Worm (Caenorhabditis elegans) whole organism, L1 larva: ENCODE results near the gene Y41E3.19.

Experiments used
- C04F5.9 ChIP-seq: sonication (generic microtip); optimal IDR thresholded peaks from 2 replicates; lab custom pipeline; 2016; ENCODE audit warnings: missing genetic modification characterization, missing compliant biosample characterization
- Y116A8C.19 ChIP-seq: sonication (generic microtip); optimal IDR thresholded peaks from 2 replicates; lab custom pipeline; 2016; ENCODE audit warnings: missing compliant biosample characterization, missing genetic modification characterization, borderline replicate concordance
- aha-1 ChIP-seq: fragments of 150-350 bp; optimal IDR thresholded peaks from 2 replicates; lab custom pipeline; 2014; ENCODE audit warnings: missing biosample characterization, missing genetic modification characterization
- aly-2 ChIP-seq: fragments of 150-350 bp; optimal IDR thresholded peaks from 2 replicates; lab custom pipeline; 2014; ENCODE audit warnings: missing biosample characterization, missing genetic modification characterization
- blmp-1 ChIP-seq: fragments of 150-350 bp; optimal IDR thresholded peaks from 2 replicates; lab custom pipeline; 2014; ENCODE audit warnings: missing biosample characterization, missing genetic modification characterization
- ceh-90 ChIP-seq: sonication (generic microtip); optimal IDR thresholded peaks from 2 replicates; lab custom pipeline; 2016; ENCODE audit warnings: missing genetic modification characterization, missing compliant biosample characterization
- efl-1 ChIP-seq, 4 experiments: fragments of 150-350 bp; optimal IDR thresholded peaks in 3 of 4; peaks in 1 of 4; 1 replicate in 1 of 4; 2 replicates in 3 of 4; lab custom pipeline; 2014; ENCODE audit warnings: missing biosample characterization in 2 of 4, missing genetic modification characterization in 2 of 4, missing genetic modification reagents in 2 of 4
- efl-3 ChIP-seq: fragments of 200-800 bp; sonication (Bioruptor generic); optimal IDR thresholded peaks from 2 replicates; lab custom pipeline; 2018; ENCODE audit warnings: mild to moderate bottlenecking, missing genetic modification characterization, missing compliant biosample characterization
- egl-13 ChIP-seq: sonication (generic microtip); optimal IDR thresholded peaks from 2 replicates; lab custom pipeline; 2016; ENCODE audit warnings: missing genotype, missing genetic modification reagents, missing genetic modification characterization, missing compliant biosample characterization
- egl-27 ChIP-seq, 2 experiments: fragments of 150-350 bp in 1 of 2; sonication (generic microtip); optimal IDR thresholded peaks; 3 replicates each; lab custom pipeline; 2017 to 2018; ENCODE audit warnings: missing biosample characterization in 2 of 2, missing genetic modification characterization in 2 of 2, missing genetic modification reagents in 2 of 2
- ets-5 ChIP-seq: fragments of 200-800 bp; sonication (Bioruptor generic); IDR thresholded peaks from 2 replicates; pipeline ENCODE4 v1.3.6; 2022; ENCODE audit warnings: missing genetic modification characterization, missing compliant biosample characterization
- fkh-10 ChIP-seq: sonication (generic microtip); optimal IDR thresholded peaks from 2 replicates; lab custom pipeline; 2017; ENCODE audit warnings: missing biosample characterization, missing genetic modification reagents, missing genetic modification characterization
- fkh-4 ChIP-seq: sonication (generic microtip); optimal IDR thresholded peaks from 2 replicates; lab custom pipeline; 2016; ENCODE audit warnings: missing compliant biosample characterization, missing genetic modification characterization, borderline replicate concordance
- fos-1 ChIP-seq: fragments of 150-350 bp; optimal IDR thresholded peaks from 2 replicates; lab custom pipeline; 2014; ENCODE audit warnings: missing biosample characterization, missing genetic modification characterization
- hlh-17 ChIP-seq: fragments of 200-800 bp; sonication (Bioruptor generic); optimal IDR thresholded peaks from 2 replicates; lab custom pipeline; 2018; ENCODE audit warnings: missing genetic modification characterization, mild to moderate bottlenecking, missing compliant biosample characterization, moderate library complexity, borderline replicate concordance
- hlh-4 ChIP-seq: sonication (generic microtip); optimal IDR thresholded peaks from 2 replicates; lab custom pipeline; 2016; ENCODE audit warnings: mild to moderate bottlenecking, missing genetic modification characterization, missing compliant biosample characterization
- hpl-2 ChIP-seq: fragments of 150-350 bp; optimal IDR thresholded peaks from 2 replicates; lab custom pipeline; 2014; ENCODE audit warnings: missing biosample characterization, missing genetic modification reagents, missing genetic modification characterization
- irx-1 ChIP-seq: sonication (generic microtip); optimal IDR thresholded peaks from 2 replicates; lab custom pipeline; 2016; ENCODE audit warnings: missing genetic modification characterization, missing compliant biosample characterization
- jun-1 ChIP-seq: fragments of 150-350 bp; optimal IDR thresholded peaks from 2 replicates; lab custom pipeline; 2014; ENCODE audit warnings: missing biosample characterization, missing genetic modification reagents, missing genetic modification characterization
- lin-13 ChIP-seq: fragments of 150-350 bp; optimal IDR thresholded peaks from 2 replicates; lab custom pipeline; 2014; ENCODE audit warnings: missing biosample characterization, missing genetic modification reagents, missing genetic modification characterization
- lin-14 ChIP-seq: fragments of 200-800 bp; sonication (Bioruptor generic); optimal IDR thresholded peaks from 2 replicates; lab custom pipeline; 2018; ENCODE audit warnings: mild to moderate bottlenecking, missing genetic modification characterization, moderate library complexity, missing compliant biosample characterization
- lin-15B ChIP-seq: fragments of 150-350 bp; sonication (generic microtip); optimal IDR thresholded peaks from 3 replicates; lab custom pipeline; 2014; ENCODE audit warnings: missing biosample characterization, missing genetic modification characterization
- lin-35 ChIP-seq, 2 experiments: fragments of 150-350 bp; optimal IDR thresholded peaks; 2 replicates each; lab custom pipeline; 2014; ENCODE audit warnings: missing biosample characterization in 2 of 2, missing genetic modification characterization in 2 of 2, missing genetic modification reagents in 2 of 2
- lin-39 ChIP-seq: fragments of 150-350 bp; optimal IDR thresholded peaks from 2 replicates; lab custom pipeline; 2014; ENCODE audit warnings: missing biosample characterization, missing genetic modification reagents, missing genetic modification characterization
- mab-9 ChIP-seq: fragments of 200-800 bp; sonication (Bioruptor generic); IDR thresholded peaks from 2 replicates; pipeline ENCODE4 v1.3.6; 2022; ENCODE audit warnings: missing genetic modification reagents, missing genetic modification characterization, missing compliant biosample characterization
- mdl-1 ChIP-seq, 2 experiments: fragments of 150-350 bp; optimal IDR thresholded peaks; 2 replicates each; lab custom pipeline; 2014 to 2017; ENCODE audit warnings: missing biosample characterization in 2 of 2, missing genetic modification characterization in 2 of 2, inconsistent platforms in 1 of 2
- mep-1 ChIP-seq: fragments of 150-350 bp; optimal IDR thresholded peaks from 2 replicates; lab custom pipeline; 2014; ENCODE audit warnings: missing biosample characterization, missing genetic modification characterization
- nhr-11 ChIP-seq: fragments of 150-350 bp; optimal IDR thresholded peaks from 2 replicates; lab custom pipeline; 2014; ENCODE audit warnings: missing biosample characterization, missing genetic modification characterization
- nhr-76 ChIP-seq: sonication (generic microtip); optimal IDR thresholded peaks from 2 replicates; lab custom pipeline; 2017; ENCODE audit warnings: missing biosample characterization, missing genetic modification characterization
- nhr-90 ChIP-seq: sonication (generic microtip); optimal IDR thresholded peaks from 2 replicates; lab custom pipeline; 2016; ENCODE audit warnings: mild to moderate bottlenecking, missing genetic modification characterization, missing compliant biosample characterization; ENCODE audit not compliant: poor library complexity
- pax-3 ChIP-seq: fragments of 200-800 bp; sonication (Bioruptor generic); optimal IDR thresholded peaks from 2 replicates; lab custom pipeline; 2018; ENCODE audit warnings: mild to moderate bottlenecking, missing genetic modification characterization, moderate library complexity, missing compliant biosample characterization
- pqm-1 ChIP-seq: sonication (generic microtip); optimal IDR thresholded peaks from 3 replicates; lab custom pipeline; 2017; ENCODE audit warnings: missing biosample characterization, missing genetic modification characterization
- rnt-1 ChIP-seq: sonication (generic microtip); optimal IDR thresholded peaks from 2 replicates; lab custom pipeline; 2016; ENCODE audit warnings: mild to moderate bottlenecking, missing genetic modification characterization, moderate library complexity, missing compliant biosample characterization
- sox-4 ChIP-seq: sonication (generic microtip); optimal IDR thresholded peaks from 2 replicates; lab custom pipeline; 2016; ENCODE audit warnings: missing genetic modification characterization, missing compliant biosample characterization
- sptf-1 ChIP-seq: fragments of 150-350 bp; optimal IDR thresholded peaks from 2 replicates; lab custom pipeline; 2014; ENCODE audit warnings: missing biosample characterization, missing genetic modification characterization
- sup-37 ChIP-seq: fragments of 200-800 bp; sonication (Bioruptor generic); optimal IDR thresholded peaks from 2 replicates; lab custom pipeline; 2018; ENCODE audit warnings: mild to moderate bottlenecking, missing genetic modification characterization, missing compliant biosample characterization
- tlp-1 ChIP-seq: fragments of 150-350 bp; optimal IDR thresholded peaks from 2 replicates; lab custom pipeline; 2014; ENCODE audit warnings: missing biosample characterization, missing genetic modification characterization
- unc-130 ChIP-seq: fragments of 150-350 bp; optimal IDR thresholded peaks from 2 replicates; lab custom pipeline; 2017; ENCODE audit warnings: missing biosample characterization, missing genetic modification characterization, inconsistent platforms
- unc-98 ChIP-seq: fragments of 200-800 bp; sonication (Bioruptor generic); IDR thresholded peaks from 2 replicates; pipeline ENCODE4 v1.3.6; 2022; ENCODE audit warnings: missing genetic modification characterization, missing compliant biosample characterization
- vab-15 ChIP-seq: sonication (generic microtip); optimal IDR thresholded peaks from 2 replicates; lab custom pipeline; 2017; ENCODE audit warnings: missing genotype, mild to moderate bottlenecking, missing genetic modification characterization, missing compliant biosample characterization
- xbp-1 ChIP-seq: sonication (generic microtip); optimal IDR thresholded peaks from 2 replicates; lab custom pipeline; 2016; ENCODE audit warnings: missing genetic modification characterization, missing compliant biosample characterization
- zip-4 ChIP-seq: fragments of 200-800 bp; sonication (Bioruptor generic); optimal IDR thresholded peaks from 2 replicates; lab custom pipeline; 2018; ENCODE audit warnings: mild to moderate bottlenecking, missing genetic modification characterization, moderate library complexity, missing compliant biosample characterization
- ztf-11 ChIP-seq, 2 experiments: sonication (generic microtip); optimal IDR thresholded peaks; 2 replicates each; lab custom pipeline; 2016 to 2017; ENCODE audit warnings: missing genetic modification characterization in 2 of 2, missing biosample characterization in 1 of 2, missing compliant biosample characterization in 1 of 2

The Y41E3.19 gene

ce11 chrIV:15025384-15025783 is 30.5 kb upstream of the Y41E3.19 start, which contains the start of gene fcd-2 (continued):
- TF ChIP-seq ets-5 (no peak), irx-1 (no peak), egl-27 (tag; optimal IDR thresholded peaks at IDR 0.05; lab: Kevin White, UChicago) (no peak), rnt-1 (tag; lab: Kevin White, UChicago) (peak; percentile 35), fkh-10 (GFP tag; lab: Kevin White, UChicago) (no peak), sox-4 (tag; lab: Kevin White, UChicago) (no peak), tlp-1 (tag; lab: Kevin White, UChicago) (no peak), nhr-76 (tag; lab: Kevin White, UChicago) (no peak), xbp-1 (tag; lab: Kevin White, UChicago) (peak; percentile 59), Y116A8C.19 (no peak), lin-13 (GFP tag; lab: Kevin White, UChicago) (peak; percentile 30), pax-3 (tag; lab: Kevin White, UChicago) (no peak), sup-37 (GFP tag; lab: Kevin White, UChicago) (no peak), mab-9 (GFP tag; lab: Robert Waterston, UW) (no peak), egl-13 (tag; lab: Kevin White, UChicago) (peak; percentile 4), aly-2 (tag; lab: Kevin White, UChicago) (peak; percentile 18), jun-1 (no peak), efl-3 (no peak), ztf-11 (tag; optimal IDR thresholded peaks at IDR 0.05; lab: Kevin White, UChicago) (no peak), fos-1 (no peak), sptf-1 (tag; lab: Kevin White, UChicago) (no peak), lin-39 (tag; lab: Kevin White, UChicago) (no peak), nhr-11 (no peak), lin-35 (GFP tag; optimal IDR thresholded peaks at IDR 0.05; lab: Kevin White, UChicago) (peak; percentile 89 to 95), blmp-1 (peak; percentile 66), lin-15B (tag; lab: Kevin White, UChicago) (peak; percentile 64), nhr-90 (tag; lab: Kevin White, UChicago) (peak; percentile 5), hlh-17 (GFP tag; lab: Kevin White, UChicago) (no peak), unc-130 (no peak), lin-14 (GFP tag; lab: Kevin White, UChicago) (no peak), efl-1 (optimal IDR thresholded peaks at IDR 0.05; lab: Kevin White, UChicago) (peak; percentile 92 to 94), efl-1 (GFP tag; optimal IDR thresholded peaks at IDR 0.05 in 1 of 2; lab: Kevin White, UChicago) (peak; percentile 91 to 99), unc-98 (GFP tag; lab: Robert Waterston, UW) (no peak), aha-1 (tag; lab: Kevin White, UChicago) (no peak), hlh-4 (no peak), vab-15 (tag; lab: Kevin White, UChicago) (no peak), zip-4 (no peak), hpl-2 (no peak), fkh-4 (tag; lab: Kevin White, UChicago) (no peak), mdl-1 (tag; optimal IDR thresholded peaks at IDR 0.05; lab: Kevin White, UChicago) (no peak), C04F5.9 (tag; lab: Kevin White, UChicago) (no peak)

- TF ChIP-seq ceh-90 (tag; lab: Kevin White, UChicago) (no peak), lin-39 (tag; lab: Kevin White, UChicago) (no peak), pqm-1 (tag; lab: Kevin White, UChicago) (no peak), zip-4 (no peak), nhr-11 (no peak), mep-1 (tag; lab: Kevin White, UChicago) (no peak), sup-37 (GFP tag; lab: Kevin White, UChicago) (no peak), efl-1 (optimal IDR thresholded peaks at IDR 0.05; lab: Kevin White, UChicago) (no peak), efl-1 (GFP tag; optimal IDR thresholded peaks at IDR 0.05 in 1 of 2; lab: Kevin White, UChicago) (peak in 1 of 2 experiments; percentile 25)
These were observed 28.6 kb upstream of the Y41E3.19 start for ce11 chrIV:15027334-15027733.
